Fruit fly (Drosophila melanogaster): ENCODE measurements around the gene CG14107.

CG14107 gene

DNA sequence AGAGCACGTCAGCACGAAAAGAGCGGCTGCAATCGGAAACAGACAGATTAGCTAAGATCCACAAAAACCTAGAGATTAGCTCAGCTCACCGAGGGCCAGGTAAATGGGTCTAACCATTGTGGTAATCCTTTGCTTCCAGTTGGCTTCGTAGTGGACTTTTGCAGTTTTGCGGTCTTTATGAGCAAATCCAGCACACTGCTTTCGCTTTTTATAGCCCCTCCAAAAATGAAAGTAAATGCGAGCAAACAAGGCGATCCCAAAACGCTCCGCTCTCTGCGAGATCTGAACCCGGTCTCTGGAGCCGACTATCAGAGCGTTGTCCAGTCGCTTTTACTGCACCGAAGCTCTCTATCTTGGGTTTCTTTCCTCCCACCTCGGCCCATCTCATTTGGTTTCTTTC lies at the start of gene CG14107:
Gene CG14107 (minus strand): TSS at position 187 of the 400 bp plus-strand sequence.
- TF ChIP-seq cwo (GFP tag; optimal IDR thresholded peaks at IDR 0.05) (no peak), Ets65A (GFP tag) (peak; percentile 26), Hey (tag; optimal IDR thresholded peaks at IDR 0.05) (no peak), Blimp-1 (GFP tag; optimal IDR thresholded peaks at IDR 0.05) (peak; percentile 98), CG5953 (GFP tag; IDR thresholded peaks at IDR 0.05) (no peak), chn (GFP tag; optimal IDR thresholded peaks at IDR 0.05) (no peak), Deaf1 (tag; optimal IDR thresholded peaks at IDR 0.05) (no peak), chinmo (GFP tag; IDR thresholded peaks at IDR 0.05; ENCODE audit: partially characterized antibody) (no peak), CG15601 (tag; optimal IDR thresholded peaks at IDR 0.05) (no peak), CG34422 (GFP tag; IDR thresholded peaks at IDR 0.05) (no peak)

DNA sequence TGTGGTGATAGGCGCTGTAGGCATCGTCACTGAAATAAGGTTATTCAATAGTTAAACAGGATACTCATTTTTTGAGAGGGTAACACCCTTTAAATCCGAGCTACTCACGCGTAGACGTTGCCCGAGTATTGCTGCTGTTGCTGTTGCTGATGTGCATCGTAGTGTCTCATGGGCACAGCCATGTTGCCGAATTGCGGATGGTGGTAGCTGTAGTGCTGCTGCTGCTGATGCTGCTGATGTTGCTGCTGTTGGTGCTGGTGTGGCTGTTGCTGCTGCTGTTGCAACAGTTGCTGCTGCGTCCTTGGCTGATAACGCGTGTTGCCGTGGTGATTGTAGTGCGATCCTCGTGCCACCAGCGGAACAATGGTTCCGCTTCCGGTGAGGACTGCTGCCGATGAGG lies 49.0 kb upstream of the CG14107 start:
- TF ChIP-seq Dfd (GFP tag; optimal IDR thresholded peaks at IDR 0.05) (peak in 1 of 2 experiments; percentile 26), lab (GFP tag; optimal IDR thresholded peaks at IDR 0.05) (no peak)

DNA sequence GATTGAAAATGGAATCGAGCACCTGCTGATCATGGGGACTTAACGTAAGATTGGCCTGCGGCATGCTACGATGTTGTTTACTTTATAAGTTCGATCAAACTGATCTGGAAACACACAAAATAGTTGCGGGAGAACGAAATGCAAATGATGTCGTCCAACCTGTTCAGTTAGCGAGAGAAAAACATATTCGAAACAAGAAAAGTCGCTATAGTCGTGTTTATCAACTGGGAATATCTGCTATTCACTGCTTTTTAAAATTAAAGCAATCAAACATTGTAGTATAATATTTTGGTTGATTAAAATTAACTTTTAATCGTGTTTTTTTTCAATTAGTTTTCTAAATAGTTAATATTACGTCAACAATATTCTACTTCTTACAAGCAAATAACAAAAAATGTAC lies 45.4 kb upstream of the CG14107 start, which contains the start of gene CG14105:
Gene CG14105 (minus strand): TSS at position 101 of the 400 bp plus-strand sequence.
- TF ChIP-seq gro (GFP tag; optimal IDR thresholded peaks at IDR 0.05) (no peak), Oaz (GFP tag; IDR thresholded peaks at IDR 0.05) (no peak), CG13894 (tag; optimal IDR thresholded peaks at IDR 0.05) (no peak)

DNA sequence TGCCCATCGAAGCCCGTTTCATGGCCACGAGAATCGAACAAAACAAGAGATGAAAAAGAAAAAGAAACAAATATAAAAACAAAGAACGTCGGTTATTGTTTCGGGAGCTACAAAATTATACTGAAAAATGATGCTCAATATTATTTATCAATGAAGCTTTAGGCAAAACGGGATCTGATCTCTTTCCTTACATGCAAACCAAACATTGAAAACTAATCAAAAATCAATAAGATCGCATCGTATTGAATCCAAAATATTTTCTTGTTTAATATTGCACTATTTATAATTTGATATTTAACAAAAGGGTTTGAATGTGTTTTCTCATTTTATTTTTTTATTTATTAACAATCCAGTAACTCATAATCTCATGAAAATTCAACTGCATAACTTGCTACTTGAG lies 44.4 kb upstream of the CG14107 start, which contains the start of gene CG14106:
Gene CG14106 (minus strand): TSS at position 101 of the 400 bp plus-strand sequence.
- TF ChIP-seq hbn (GFP tag; IDR thresholded peaks at IDR 0.05; ENCODE audit: partially characterized antibody) (no peak), E2f2 (GFP tag; IDR thresholded peaks at IDR 0.05) (no peak)

DNA sequence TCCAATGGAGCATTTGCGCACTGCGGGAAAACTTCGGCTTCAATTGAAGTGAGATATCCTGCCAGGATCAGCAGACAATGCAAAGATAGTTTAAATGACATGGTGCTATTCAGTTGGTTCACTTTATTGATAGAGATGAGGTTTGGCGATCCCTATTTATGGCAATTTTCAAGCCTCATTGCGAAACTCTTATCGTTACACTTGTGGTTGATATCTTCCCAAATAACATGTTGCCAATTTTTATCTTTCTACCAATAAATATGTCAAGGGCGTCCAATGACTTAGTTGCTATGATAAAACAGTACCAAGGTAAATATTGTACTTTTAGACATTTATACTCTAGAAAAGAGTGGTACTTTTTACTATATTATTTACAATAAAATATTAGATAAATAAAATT lies 42.9 kb upstream of the CG14107 start, which contains the start of gene CG33263:
Gene CG33263 (minus strand): TSS at position 101 of the 400 bp plus-strand sequence.
- TF ChIP-seq Atf3 (GFP tag; optimal IDR thresholded peaks at IDR 0.05) (no peak), CG9215 (GFP tag; IDR thresholded peaks at IDR 0.05) (no peak), Mrtf (GFP tag; IDR thresholded peaks at IDR 0.05) (no peak), Hey (tag; optimal IDR thresholded peaks at IDR 0.05) (no peak), CG8290 (GFP tag; optimal IDR thresholded peaks at IDR 0.05) (no peak), CG8290 (tag; optimal IDR thresholded peaks at IDR 0.05) (no peak), PHDP (tag; optimal IDR thresholded peaks at IDR 0.05) (no peak), tin (GFP tag; optimal IDR thresholded peaks at IDR 0.05) (no peak), Bteb2 (GFP tag; optimal IDR thresholded peaks at IDR 0.05) (no peak), CG11247 (GFP tag; IDR thresholded peaks at IDR 0.05) (no peak), NFAT (GFP tag; IDR thresholded peaks at IDR 0.05) (no peak), dm (GFP tag; optimal IDR thresholded peaks at IDR 0.05) (no peak)

DNA sequence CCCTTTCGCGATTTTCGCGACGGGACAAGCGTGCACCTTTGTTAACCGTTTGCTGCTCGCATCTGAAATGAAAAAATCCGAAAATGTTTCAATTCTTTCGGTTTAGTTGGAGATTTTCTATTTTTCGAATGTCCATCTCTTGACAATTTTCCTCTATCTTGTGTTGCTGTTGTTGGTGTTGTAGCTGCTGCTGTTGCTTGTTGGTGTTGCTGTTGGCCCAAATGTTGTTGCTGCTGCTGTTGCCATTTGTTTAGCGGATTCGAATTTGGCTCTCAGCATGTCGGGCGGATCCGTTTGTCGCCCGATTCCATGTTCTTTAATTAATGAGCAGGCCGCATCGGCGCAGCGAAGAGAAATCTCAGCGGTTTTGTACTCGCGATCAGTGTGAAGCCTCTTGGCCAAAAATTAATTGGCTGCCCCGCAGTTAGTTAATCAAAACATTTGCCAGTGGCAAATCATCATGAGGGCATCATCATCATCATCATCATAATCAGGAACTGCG lies 41.2 kb upstream of the CG14107 start, which contains the start of gene CG32121:
Gene CG32121 (minus strand): TSS at position 51 of the 502 bp plus-strand sequence.
- TF ChIP-seq dati (GFP tag; IDR thresholded peaks at IDR 0.05) (no peak), Ets65A (GFP tag) (peak; percentile 95), Oli (tag; optimal IDR thresholded peaks at IDR 0.05) (no peak), CG9817 (tag; optimal IDR thresholded peaks at IDR 0.05) (no peak), chinmo (GFP tag; IDR thresholded peaks at IDR 0.05; ENCODE audit: partially characterized antibody) (no peak), en (GFP tag; optimal IDR thresholded peaks at IDR 0.05) (no peak), CG31224 (GFP tag; IDR thresholded peaks at IDR 0.05) (no peak), CG12219 (GFP tag; optimal IDR thresholded peaks at IDR 0.05) (no peak), CG6791 (GFP tag; IDR thresholded peaks at IDR 0.05; ENCODE audit: partially characterized antibody) (0 out of 3 replicates have a peak, but pooled peaks have one; percentile 23), CG8290 (GFP tag; optimal IDR thresholded peaks at IDR 0.05) (no peak), CG8290 (tag; optimal IDR thresholded peaks at IDR 0.05) (no peak), CG6654 (GFP tag; optimal IDR thresholded peaks at IDR 0.05) (no peak), HmgD (GFP tag; optimal IDR thresholded peaks at IDR 0.05) (no peak), Sry-β (GFP tag; optimal IDR thresholded peaks at IDR 0.05) (no peak), CG11560 (tag; IDR thresholded peaks at IDR 0.05) (no peak), z (GFP tag; IDR thresholded peaks at IDR 0.05) (no peak), Gug (GFP tag; IDR thresholded peaks at IDR 0.05) (no peak), ash1 (GFP tag; optimal IDR thresholded peaks at IDR 0.05) (no peak)

All from whole organism, embryonic.